Fruit fly (Drosophila melanogaster): ENCODE measurements around the gene GstO1.

The GstO1 gene

DNA sequence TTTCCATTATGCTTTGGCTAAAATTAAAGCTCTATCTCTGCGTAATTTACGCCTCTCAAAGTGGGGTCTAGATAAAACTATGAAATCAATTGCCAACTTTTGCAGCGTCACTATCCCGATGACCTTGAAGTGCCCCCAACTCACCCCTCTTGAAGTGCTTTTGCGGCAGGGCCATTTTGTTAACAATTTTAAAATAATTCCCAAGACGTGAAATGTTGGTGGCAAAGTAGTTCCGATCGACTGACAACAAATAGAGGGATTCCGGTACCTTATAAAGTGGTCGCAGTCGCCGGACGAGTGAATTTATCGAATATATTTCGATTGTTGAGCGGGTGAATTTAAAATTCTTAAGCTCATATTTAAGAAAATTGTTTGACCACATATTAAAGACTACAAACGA lies 1.4 kb downstream of the GstO1 start, which contains the start of gene GstO2 (continued):
- TF ChIP-seq bsh (GFP tag; optimal IDR thresholded peaks at IDR 0.05) (no peak), CG11695 (GFP tag; IDR thresholded peaks at IDR 0.05) (no peak), Nf-YC (tag; optimal IDR thresholded peaks at IDR 0.05) (peak; percentile 6), Dp (GFP tag; optimal IDR thresholded peaks at IDR 0.05) (peak; percentile 87), inv (GFP tag; IDR thresholded peaks at IDR 0.05; ENCODE audit: partially characterized antibody) (no peak), phol (tag; optimal IDR thresholded peaks at IDR 0.05) (peak; percentile 14), cas (GFP tag; IDR thresholded peaks at IDR 0.05) (no peak), CTCF (GFP tag; optimal IDR thresholded peaks at IDR 0.05) (peak; percentile 2), BEAF-32 (GFP tag; optimal IDR thresholded peaks at IDR 0.05) (peak; percentile 44), CG17385 (GFP tag; optimal IDR thresholded peaks at IDR 0.05) (no peak), chif (GFP tag; optimal IDR thresholded peaks at IDR 0.05) (no peak), MESR4 (GFP tag; optimal IDR thresholded peaks at IDR 0.05) (peak; percentile 64), grau (tag; optimal IDR thresholded peaks at IDR 0.05) (no peak), abd-A (tag; optimal IDR thresholded peaks at IDR 0.05) (no peak), CG13894 (tag; optimal IDR thresholded peaks at IDR 0.05) (peak; percentile 9), CG34376 (GFP tag; optimal IDR thresholded peaks at IDR 0.05) (peak; percentile 14), CG34422 (GFP tag; IDR thresholded peaks at IDR 0.05) (peak; percentile 1; the same call in 1 of the 3 replicates), CG8924 (tag; optimal IDR thresholded peaks at IDR 0.05) (peak; percentile 2), pzg (GFP tag; optimal IDR thresholded peaks at IDR 0.05) (peak; percentile 46)

- TF ChIP-seq kay (GFP tag; optimal IDR thresholded peaks at IDR 0.05) (no peak), slou (GFP tag; optimal IDR thresholded peaks at IDR 0.05) (no peak), eyg (GFP tag; optimal IDR thresholded peaks at IDR 0.05) (no peak), Dp (GFP tag; optimal IDR thresholded peaks at IDR 0.05) (no peak), CG2875 (GFP tag; optimal IDR thresholded peaks at IDR 0.05) (no peak), sr (GFP tag; IDR thresholded peaks at IDR 0.05) (no peak), CG16815 (GFP tag; optimal IDR thresholded peaks at IDR 0.05) (no peak), CG11723 (GFP tag; optimal IDR thresholded peaks at IDR 0.05) (no peak), Asciz (GFP tag; optimal IDR thresholded peaks at IDR 0.05) (no peak), Fer3 (tag; optimal IDR thresholded peaks at IDR 0.05) (no peak), Doc3 (GFP tag; IDR thresholded peaks at IDR 0.05; ENCODE audit: partially characterized antibody) (no peak), Sox102F (GFP tag; optimal IDR thresholded peaks at IDR 0.05) (no peak), sens (GFP tag) (no peak), CG14014 (GFP tag; IDR thresholded peaks at IDR 0.05) (no peak)
Observed at dm6 chr3L:8520252-8520651, 4.4 kb downstream of the GstO1 start, which contains the start of gene se. se (plus strand) TSS chr3L:8520552.

dm6 chr3L:8519232-8519631 lies 5.4 kb downstream of the GstO1 start:
- TF ChIP-seq eve (GFP tag; optimal IDR thresholded peaks at IDR 0.05), result no peak
- peak; percentile 53; the same call in 2 of the 3 replicates for TF ChIP-seq row (GFP tag; IDR thresholded peaks at IDR 0.05)
- peak; percentile 29 for TF ChIP-seq CG18599 (GFP tag; optimal IDR thresholded peaks at IDR 0.05)
- TF ChIP-seq pum (GFP tag; optimal IDR thresholded peaks at IDR 0.05), result no peak
- no peak for TF ChIP-seq zfh1 (GFP tag; IDR thresholded peaks at IDR 0.05)
- 0 out of 2 replicates have a peak, but pooled peaks have one; percentile 24 for TF ChIP-seq CG14014 (GFP tag; IDR thresholded peaks at IDR 0.05)
- TF ChIP-seq CG7271 (tag; optimal IDR thresholded peaks at IDR 0.05), result no peak
- no peak for TF ChIP-seq gcm2 (GFP tag; optimal IDR thresholded peaks at IDR 0.05)
- peak; percentile 52 for TF ChIP-seq CG34376 (GFP tag; optimal IDR thresholded peaks at IDR 0.05)
- TF ChIP-seq Aef1 (GFP tag; IDR thresholded peaks at IDR 0.05), result no peak
- TF ChIP-seq CG11504 (tag; optimal IDR thresholded peaks at IDR 0.05), result no peak
- no peak for TF ChIP-seq wor (GFP tag; IDR thresholded peaks at IDR 0.05)
- TF ChIP-seq ham (GFP tag; IDR thresholded peaks at IDR 0.05), result no peak
- TF ChIP-seq so (GFP tag; IDR thresholded peaks at IDR 0.05), result no peak
- no peak for TF ChIP-seq cwo (GFP tag; optimal IDR thresholded peaks at IDR 0.05)
- TF ChIP-seq Elba2 (GFP tag; optimal IDR thresholded peaks at IDR 0.05), result no peak
- TF ChIP-seq Dbx (GFP tag; IDR thresholded peaks at IDR 0.05), result peak; percentile 30; the same call in 1 of the 3 replicates
- no peak for TF ChIP-seq corto (GFP tag; optimal IDR thresholded peaks at IDR 0.05)
- TF ChIP-seq sd (tag; optimal IDR thresholded peaks at IDR 0.05), result peak; percentile 3
- no peak for TF ChIP-seq seq (GFP tag; IDR thresholded peaks at IDR 0.05)

Measured in whole organism, embryonic.